Fruit fly (Drosophila melanogaster) whole organism, wandering third instar larva: ENCODE measurements around the gene mbf1.

Experiments
- CrebA ChIP-seq: fragments of 200-800 bp; sonication (Bioruptor generic); optimal IDR thresholded peaks from 2 replicates; lab custom pipeline; 2016; ENCODE audit warnings: missing biosample characterization, mild to moderate bottlenecking, missing genetic modification characterization, borderline replicate concordance
- Mio ChIP-seq: sonication (Bioruptor generic); optimal IDR thresholded peaks from 2 replicates; lab custom pipeline; 2016; ENCODE audit warnings: missing biosample characterization, missing genetic modification characterization
- OdsH ChIP-seq: fragments of 200-800 bp; sonication (Bioruptor generic); optimal IDR thresholded peaks from 2 replicates; lab custom pipeline; 2016; ENCODE audit warnings: missing biosample characterization, mild to moderate bottlenecking, missing genetic modification characterization
- Sp1 ChIP-seq: fragments of 200-800 bp; sonication (Bioruptor generic); optimal IDR thresholded peaks from 3 replicates; lab custom pipeline; 2019; ENCODE audit warnings: missing biosample characterization, mild to moderate bottlenecking, missing genetic modification characterization, moderate library complexity
- Vsx2 ChIP-seq: fragments of 200-300, 225-300 bp; sonication (Bioruptor generic); optimal IDR thresholded peaks from 2 replicates; lab custom pipeline; 2018; ENCODE audit warnings: missing biosample characterization, missing genetic modification characterization; ENCODE audit not compliant: partially characterized antibody
- br ChIP-seq: fragments of 200-800 bp; sonication (Bioruptor generic); optimal IDR thresholded peaks from 2 replicates; lab custom pipeline; 2016; ENCODE audit warnings: missing biosample characterization, missing genetic modification characterization
- dmrt93B ChIP-seq: fragments of 200-800 bp; sonication (Bioruptor generic); optimal IDR thresholded peaks from 2 replicates; lab custom pipeline; 2018; ENCODE audit warnings: missing biosample characterization, mild to moderate bottlenecking, missing genetic modification characterization
- dsf ChIP-seq: sonication (Bioruptor generic); optimal IDR thresholded peaks from 2 replicates; lab custom pipeline; 2016; ENCODE audit warnings: missing biosample characterization, missing genetic modification characterization, borderline replicate concordance
- h ChIP-seq: fragments of 200-800 bp; sonication (Bioruptor generic); optimal IDR thresholded peaks from 3 replicates; lab custom pipeline; 2016; ENCODE audit warnings: missing biosample characterization, mild to moderate bottlenecking, missing genetic modification characterization
- pan ChIP-seq: fragments of >200 bp; optimal IDR thresholded peaks from 2 replicates; lab custom pipeline; 2017
- sv ChIP-seq: fragments of 200-800 bp; sonication (Bioruptor generic); optimal IDR thresholded peaks from 3 replicates; lab custom pipeline; 2016; ENCODE audit warnings: missing biosample characterization, missing genetic modification characterization
- usp ChIP-seq: fragments of >200 bp; optimal IDR thresholded peaks from 2 replicates; lab custom pipeline; 2017; ENCODE audit warnings: missing biosample characterization, missing genetic modification characterization

DNA sequence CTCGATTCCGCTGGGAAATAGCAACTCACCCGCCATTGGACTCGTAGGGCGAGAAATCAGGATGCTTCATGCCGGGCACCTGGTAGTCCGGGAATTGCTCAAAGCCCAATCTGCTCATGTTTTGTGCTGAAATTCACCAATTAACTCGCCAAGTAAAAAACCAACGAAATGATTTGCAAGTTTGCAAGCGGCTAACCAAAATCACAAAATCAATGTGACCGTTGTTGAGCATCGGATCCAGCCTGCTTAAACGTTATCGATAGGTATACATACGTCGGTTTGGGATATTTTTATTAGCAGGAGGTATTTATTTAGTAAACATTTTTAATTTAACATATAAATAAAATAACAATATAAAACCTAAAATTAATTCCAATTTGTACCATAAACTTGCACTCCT, 36.0 kb downstream of the mbf1 start, which contains the start of gene Prosbeta6:
- TF ChIP-seq pan: no peak
- no peak for TF ChIP-seq h (GFP tag; lab: Kevin White, UChicago)
- no peak for TF ChIP-seq Vsx2 (GFP tag; lab: Kevin White, UChicago)
- TF ChIP-seq dmrt93B: no peak
- no peak for TF ChIP-seq dsf (GFP tag; lab: Kevin White, UChicago)
- TF ChIP-seq br (GFP tag; lab: Kevin White, UChicago): no peak
- no peak for TF ChIP-seq Sp1 (GFP tag; lab: Kevin White, UChicago)
- TF ChIP-seq usp (GFP tag; lab: Kevin White, UChicago): no peak
- TF ChIP-seq CrebA: no peak
- no peak for TF ChIP-seq OdsH (GFP tag; lab: Kevin White, UChicago)
- no peak for TF ChIP-seq sv
- TF ChIP-seq Mio: no peak
